Fruit fly (Drosophila melanogaster): ENCODE results near the gene CG31886.

CG31886 gene

dm6 chr2L:8964657-8965056 lies 5.8 kb upstream of the CG31886 start, which contains the start of gene CG32984:
Gene CG32984 (plus strand): TSS chr2L:8964957.
- no peak for TF ChIP-seq CG17801 (GFP tag; optimal IDR thresholded peaks at IDR 0.05; ENCODE audit: partially characterized antibody)

- TF ChIP-seq CG17801 (GFP tag; optimal IDR thresholded peaks at IDR 0.05; ENCODE audit: partially characterized antibody) = no peak
Measured at dm6 chr2L:8962254-8962653, 3.4 kb upstream of the CG31886 start, which contains the start of the genes CG9525 and CG32985. Gene CG9525 (minus strand): TSS chr2L:8962354. Gene CG32985 (plus strand): TSS chr2L:8962533.

dm6 chr2L:8958046-8958497 lies 779 bp downstream of the CG31886 start:
- TF ChIP-seq CG17801 (GFP tag; optimal IDR thresholded peaks at IDR 0.05; ENCODE audit: partially characterized antibody) = peak; percentile 84

dm6 chr2L:8957152-8957551 lies 1.7 kb downstream of the CG31886 start:
- TF ChIP-seq CG17801 (GFP tag; optimal IDR thresholded peaks at IDR 0.05; ENCODE audit: partially characterized antibody) = no peak

- TF ChIP-seq CG17801 (GFP tag; optimal IDR thresholded peaks at IDR 0.05; ENCODE audit: partially characterized antibody) = no peak
Measured at dm6 chr2L:8956336-8956726, 2.5 kb downstream of the CG31886 start.

- TF ChIP-seq CG17801 (GFP tag; optimal IDR thresholded peaks at IDR 0.05; ENCODE audit: partially characterized antibody) = no peak
Measured at dm6 chr2L:8955597-8956335, 3.1 kb downstream of the CG31886 start.

dm6 chr2L:8952194-8953037 lies 6.4 kb downstream of the CG31886 start:
- TF ChIP-seq CG17801 (GFP tag; optimal IDR thresholded peaks at IDR 0.05; ENCODE audit: partially characterized antibody) = no peak

dm6 chr2L:8951184-8951934 lies 7.5 kb downstream of the CG31886 start, which contains the start of gene C1GalTA:
Gene C1GalTA (minus strand): TSS chr2L:8951216.
- TF ChIP-seq CG17801 (GFP tag; optimal IDR thresholded peaks at IDR 0.05; ENCODE audit: partially characterized antibody) = peak; percentile 99

- TF ChIP-seq CG17801 (GFP tag; optimal IDR thresholded peaks at IDR 0.05; ENCODE audit: partially characterized antibody) = no peak
Measured at dm6 chr2L:8949919-8950722, 8.7 kb downstream of the CG31886 start.

- no peak for TF ChIP-seq CG17801 (GFP tag; optimal IDR thresholded peaks at IDR 0.05; ENCODE audit: partially characterized antibody)
Measured at dm6 chr2L:8948650-8949049, 10.2 kb downstream of the CG31886 start.

dm6 chr2L:8947989-8948388 lies 10.9 kb downstream of the CG31886 start:
- peak; percentile 28 for TF ChIP-seq CG17801 (GFP tag; optimal IDR thresholded peaks at IDR 0.05; ENCODE audit: partially characterized antibody)

dm6 chr2L:8946718-8947316 lies 12.0 kb downstream of the CG31886 start, which contains the start of gene CG46397:
Gene CG46397 (plus strand): TSS chr2L:8947266.
- TF ChIP-seq CG17801 (GFP tag; optimal IDR thresholded peaks at IDR 0.05; ENCODE audit: partially characterized antibody) = no peak

dm6 chr2L:8943110-8943509 lies 15.7 kb downstream of the CG31886 start, which contains the start of gene CG9515:
Gene CG9515 (minus strand): TSS chr2L:8943257.
- peak; percentile 38 for TF ChIP-seq CG17801 (GFP tag; optimal IDR thresholded peaks at IDR 0.05; ENCODE audit: partially characterized antibody)
